Worm (Caenorhabditis elegans) whole organism, L4 larva: ENCODE measurements around the gene gid-8.
A peak's percentile ranks its signal among the peaks of the same experiment; 100 is the strongest.

Experiments
- D1046.2 ChIP-seq: fragments of 200-800 bp; sonication (Bioruptor generic); IDR thresholded peaks from 2 replicates; pipeline ENCODE4 v1.3.6; 2022; ENCODE audit warnings: missing genetic modification characterization, missing compliant biosample characterization
- F49E8.2 ChIP-seq: sonication (generic microtip); optimal IDR thresholded peaks from 2 replicates; lab custom pipeline; 2016; ENCODE audit warnings: missing compliant biosample characterization, mild to moderate bottlenecking, missing genetic modification characterization, borderline replicate concordance
- R02D3.7 ChIP-seq: fragments of 150-350 bp; sonication (generic microtip); optimal IDR thresholded peaks from 3 replicates; lab custom pipeline; 2014; ENCODE audit warnings: missing biosample characterization, missing genetic modification characterization
- T20F7.1 ChIP-seq: fragments of 200-800 bp; sonication (Bioruptor generic); optimal IDR thresholded peaks from 2 replicates; lab custom pipeline; 2018; ENCODE audit warnings: mild to moderate bottlenecking, missing genetic modification characterization, missing compliant biosample characterization
- Y75B8A.6 ChIP-seq: fragments of 200-800 bp; sonication (Bioruptor generic); IDR thresholded peaks from 2 replicates; pipeline ENCODE4 v1.3.6; 2022; ENCODE audit warnings: missing genetic modification reagents, missing genetic modification characterization, missing compliant biosample characterization
- ZK546.5 ChIP-seq, 2 experiments: sonication (generic microtip); optimal IDR thresholded peaks; 2 replicates each; lab custom pipeline; 2017; ENCODE audit warnings: missing biosample characterization in 2 of 2, missing genetic modification characterization in 2 of 2
- aha-1 ChIP-seq: fragments of 150-350 bp; peaks from one replicate; lab custom pipeline; 2014; ENCODE audit warnings: missing biosample characterization, missing genetic modification characterization
- ama-1 ChIP-seq: fragments of 150-350 bp; optimal IDR thresholded peaks from 2 replicates; lab custom pipeline; 2014; ENCODE audit warnings: inconsistent platforms, mixed read lengths
- arid-1 ChIP-seq: fragments of 200-800 bp; sonication (Bioruptor generic); conservative IDR thresholded peaks from 2 replicates; pipeline ENCODE4 v1.3.6; 2022; ENCODE audit warnings: missing genetic modification reagents, missing genetic modification characterization, missing compliant biosample characterization
- attf-4 ChIP-seq: sonication (generic microtip); optimal IDR thresholded peaks from 3 replicates; lab custom pipeline; 2017; ENCODE audit warnings: missing biosample characterization, missing genetic modification characterization
- ceh-28 ChIP-seq: fragments of 150-350 bp; optimal IDR thresholded peaks from 2 replicates; lab custom pipeline; 2014; ENCODE audit warnings: missing biosample characterization, missing genetic modification reagents, missing genetic modification characterization
- ces-1 ChIP-seq: fragments of 150-350 bp; sonication (generic microtip); optimal IDR thresholded peaks from 4 replicates; lab custom pipeline; 2014; ENCODE audit warnings: missing biosample characterization, missing genetic modification reagents, missing genetic modification characterization
- ctbp-1 ChIP-seq: fragments of 200-800 bp; sonication (Bioruptor generic); IDR thresholded peaks from 2 replicates; pipeline ENCODE4 v1.3.6; 2022; ENCODE audit warnings: missing genetic modification reagents, missing genetic modification characterization, missing compliant biosample characterization
- daf-19 ChIP-seq: fragments of 200-800 bp; sonication (Bioruptor generic); conservative IDR thresholded peaks from 2 replicates; pipeline ENCODE4 v1.3.6; 2022; ENCODE audit warnings: missing genetic modification characterization, missing compliant biosample characterization
- daf-8 ChIP-seq: fragments of 200-800 bp; sonication (Bioruptor generic); IDR thresholded peaks from 2 replicates; pipeline ENCODE4 v1.3.6; 2022; ENCODE audit warnings: missing genetic modification characterization, missing compliant biosample characterization
- dmd-6 ChIP-seq: fragments of 200-800 bp; sonication (Bioruptor generic); IDR thresholded peaks from 2 replicates; pipeline ENCODE4 v1.3.6; 2022; ENCODE audit warnings: missing genetic modification reagents, missing genetic modification characterization, missing compliant biosample characterization
- dpl-1 ChIP-seq: fragments of 150-350 bp; optimal IDR thresholded peaks from 2 replicates; lab custom pipeline; 2014; ENCODE audit warnings: missing biosample characterization, missing genetic modification reagents, missing genetic modification characterization
- duxl-1 ChIP-seq: sonication (generic microtip); optimal IDR thresholded peaks from 2 replicates; lab custom pipeline; 2016; ENCODE audit warnings: mild to moderate bottlenecking, missing genetic modification characterization, moderate library complexity, missing compliant biosample characterization; ENCODE audit not compliant: poor library complexity
- dve-1 ChIP-seq: sonication (generic microtip); optimal IDR thresholded peaks from 2 replicates; lab custom pipeline; 2017; ENCODE audit warnings: antibody characterized with exemption, mild to moderate bottlenecking, missing genetic modification characterization, missing compliant biosample characterization; ENCODE audit not compliant: insufficient read depth
- fkh-10 ChIP-seq: fragments of 150-350 bp; optimal IDR thresholded peaks from 2 replicates; lab custom pipeline; 2014; ENCODE audit warnings: missing biosample characterization, missing genetic modification reagents, missing genetic modification characterization
- hlh-11 ChIP-seq: fragments of 200-800 bp; sonication (Bioruptor generic); optimal IDR thresholded peaks from 2 replicates; lab custom pipeline; 2018; ENCODE audit warnings: mild to moderate bottlenecking, missing genetic modification characterization, missing compliant biosample characterization
- jun-1 ChIP-seq: fragments of 150-350 bp; optimal IDR thresholded peaks from 2 replicates; lab custom pipeline; 2014; ENCODE audit warnings: missing biosample characterization, missing genetic modification reagents, missing genetic modification characterization
- lin-13 ChIP-seq: fragments of 150-350 bp; optimal IDR thresholded peaks from 2 replicates; lab custom pipeline; 2014; ENCODE audit warnings: missing biosample characterization, missing genetic modification reagents, missing genetic modification characterization
- lin-38 ChIP-seq: fragments of 200-800 bp; sonication (Bioruptor generic); IDR thresholded peaks from 2 replicates; pipeline ENCODE4 v1.3.6; 2022; ENCODE audit warnings: missing genetic modification reagents, missing genetic modification characterization, missing compliant biosample characterization
- lsy-2 ChIP-seq, 2 experiments: fragments of 150-350 bp in 1 of 2; sonication (generic microtip) in 1 of 2; optimal IDR thresholded peaks; 2 replicates each; lab custom pipeline; 2014 to 2017; ENCODE audit warnings: missing biosample characterization in 2 of 2, missing genetic modification characterization in 2 of 2
- madf-9 ChIP-seq: fragments of 200-800 bp; sonication (Bioruptor generic); conservative IDR thresholded peaks from 2 replicates; pipeline ENCODE4 v1.3.6; 2022; ENCODE audit warnings: missing genetic modification reagents, missing genetic modification characterization, missing compliant biosample characterization
- mdl-1 ChIP-seq, 2 experiments: fragments of 150-350 bp in 1 of 2; sonication (generic microtip) in 1 of 2; optimal IDR thresholded peaks; 2 replicates each; lab custom pipeline; 2014 to 2017; ENCODE audit warnings: missing biosample characterization in 2 of 2, missing genetic modification characterization in 2 of 2
- mes-2 ChIP-seq: sonication (generic microtip); optimal IDR thresholded peaks from 2 replicates; lab custom pipeline; 2016; ENCODE audit warnings: missing genotype, mild to moderate bottlenecking, missing genetic modification characterization, missing compliant biosample characterization; ENCODE audit not compliant: poor library complexity, severe bottlenecking
- mxl-2 ChIP-seq: fragments of 200-800 bp; sonication (Bioruptor generic); conservative IDR thresholded peaks from 2 replicates; pipeline ENCODE4 v1.3.6; 2022; ENCODE audit warnings: missing genetic modification reagents, missing genetic modification characterization, missing compliant biosample characterization
- nhr-10 ChIP-seq: fragments of 150-350 bp; optimal IDR thresholded peaks from 2 replicates; lab custom pipeline; 2014; ENCODE audit warnings: missing biosample characterization, missing genetic modification characterization
- nhr-102 ChIP-seq: sonication (generic microtip); optimal IDR thresholded peaks from 2 replicates; lab custom pipeline; 2016; ENCODE audit warnings: mild to moderate bottlenecking, missing genetic modification characterization, moderate library complexity, missing compliant biosample characterization
- nhr-11 ChIP-seq: fragments of 150-350 bp; optimal IDR thresholded peaks from 2 replicates; lab custom pipeline; 2014; ENCODE audit warnings: missing biosample characterization, missing genetic modification characterization
- nhr-77 ChIP-seq: fragments of 150-350 bp; optimal IDR thresholded peaks from 2 replicates; lab custom pipeline; 2014; ENCODE audit warnings: missing biosample characterization, missing genetic modification characterization
- rbr-2 ChIP-seq: sonication (generic microtip); optimal IDR thresholded peaks from 2 replicates; lab custom pipeline; 2016; ENCODE audit warnings: missing genotype, missing genetic modification characterization, missing compliant biosample characterization
- set-16 ChIP-seq: fragments of 200-800 bp; sonication (Bioruptor generic); IDR thresholded peaks from 2 replicates; pipeline ENCODE4 v1.3.6; 2022; ENCODE audit warnings: missing genetic modification reagents, missing genetic modification characterization, missing compliant biosample characterization
- tag-97 ChIP-seq: fragments of 200-800 bp; sonication (Bioruptor generic); IDR thresholded peaks from 2 replicates; pipeline ENCODE4 v1.3.6; 2022; ENCODE audit warnings: missing genetic modification characterization, missing compliant biosample characterization
- unc-39 ChIP-seq: sonication (generic microtip); optimal IDR thresholded peaks from 2 replicates; lab custom pipeline; 2017; ENCODE audit warnings: missing biosample characterization, missing genetic modification characterization
- vab-7 ChIP-seq: fragments of 200-800 bp; sonication (Bioruptor generic); IDR thresholded peaks from 2 replicates; pipeline ENCODE4 v1.3.6; 2022; ENCODE audit warnings: missing genetic modification reagents, missing genetic modification characterization, missing compliant biosample characterization
- zfp-3 ChIP-seq: fragments of 200-800 bp; sonication (Bioruptor generic); conservative IDR thresholded peaks from 2 replicates; pipeline ENCODE4 v1.3.6; 2022; ENCODE audit warnings: missing genetic modification reagents, missing genetic modification characterization, missing compliant biosample characterization

Gene gid-8

ce11 chrV:1471078-1471969 is 3.8 kb downstream of the gid-8 start (continued):
- peak; percentile 7 for TF ChIP-seq hlh-11 (tag; lab: Kevin White, UChicago)
- TF ChIP-seq nhr-77 (tag; lab: Kevin White, UChicago): peak; percentile 70
- no peak for TF ChIP-seq R02D3.7 (tag; lab: Kevin White, UChicago)
- no peak for TF ChIP-seq ces-1 (GFP tag; lab: Kevin White, UChicago)
- TF ChIP-seq fkh-10 (GFP tag; lab: Kevin White, UChicago): peak; percentile 62
- peak; percentile 17 for TF ChIP-seq nhr-11 (tag; lab: Kevin White, UChicago)
- TF ChIP-seq aha-1 (tag; lab: Kevin White, UChicago): peak; percentile 97
- TF ChIP-seq mes-2 (tag; lab: Kevin White, UChicago): peak; percentile 77
- peak; percentile 57 for TF ChIP-seq lin-13
- TF ChIP-seq dve-1 (tag; lab: Kevin White, UChicago): peak; percentile 85
- peak in 1 of 2 experiments; percentile 84 for TF ChIP-seq lsy-2 (tag; optimal IDR thresholded peaks at IDR 0.05; lab: Kevin White, UChicago)
- TF ChIP-seq mdl-1 (tag; optimal IDR thresholded peaks at IDR 0.05; lab: Kevin White, UChicago): peak in 1 of 2 experiments; percentile 31
- no peak for TF ChIP-seq jun-1
- TF ChIP-seq dmd-6 (GFP tag; lab: Robert Waterston, UW): peak; percentile 52
- peak; percentile 52; the same call in 1 of the 2 replicates for TF ChIP-seq vab-7 (GFP tag; lab: Robert Waterston, UW)
- no peak for TF ChIP-seq Y75B8A.6 (GFP tag; lab: Robert Waterston, UW)
- no peak for TF ChIP-seq nhr-10 (tag; lab: Kevin White, UChicago)
- TF ChIP-seq ctbp-1 (GFP tag; lab: Robert Waterston, UW): 0 out of 2 replicates have a peak, but pooled peaks have one; percentile 16

- no peak for TF ChIP-seq dve-1 (tag; lab: Kevin White, UChicago)
- TF ChIP-seq nhr-10 (tag; lab: Kevin White, UChicago): no peak
- TF ChIP-seq daf-8 (GFP tag; lab: Robert Waterston, UW): no peak
- TF ChIP-seq zfp-3 (GFP tag; lab: Robert Waterston, UW): no peak
- 0 out of 2 replicates have a peak, but pooled peaks have one; percentile 13 for TF ChIP-seq ctbp-1 (GFP tag; lab: Robert Waterston, UW)
- no peak for TF ChIP-seq nhr-11 (tag; lab: Kevin White, UChicago)
- no peak for TF ChIP-seq Y75B8A.6 (GFP tag; lab: Robert Waterston, UW)
- no peak for TF ChIP-seq dpl-1 (GFP tag; lab: Kevin White, UChicago)
- no peak for TF ChIP-seq tag-97 (GFP tag; lab: Robert Waterston, UW)
- TF ChIP-seq R02D3.7 (tag; lab: Kevin White, UChicago): no peak
- TF ChIP-seq madf-9 (GFP tag; lab: Robert Waterston, UW): peak; percentile 34; the same call in 1 of the 2 replicates
- no peak for TF ChIP-seq daf-19 (GFP tag; lab: Robert Waterston, UW)
- no peak for TF ChIP-seq arid-1 (GFP tag; lab: Robert Waterston, UW)
- TF ChIP-seq set-16 (GFP tag; lab: Robert Waterston, UW): peak; percentile 46; the same call in 1 of the 2 replicates
- TF ChIP-seq unc-39: no peak
- TF ChIP-seq vab-7 (GFP tag; lab: Robert Waterston, UW): no peak
- 0 out of 2 replicates have a peak, but pooled peaks have one; percentile 28 for TF ChIP-seq D1046.2
- no peak for TF ChIP-seq rbr-2
- no peak for TF ChIP-seq lin-38
- TF ChIP-seq mxl-2 (GFP tag; lab: Robert Waterston, UW): no peak
- no peak for TF ChIP-seq ZK546.5 (tag; optimal IDR thresholded peaks at IDR 0.05; lab: Kevin White, UChicago)
- no peak for TF ChIP-seq ama-1 (lab: Kevin White, UChicago)
- TF ChIP-seq ceh-28 (tag; lab: Kevin White, UChicago): no peak
- no peak for TF ChIP-seq duxl-1 (tag; lab: Kevin White, UChicago)
- no peak for TF ChIP-seq attf-4
- peak; percentile 34 for TF ChIP-seq mes-2 (tag; lab: Kevin White, UChicago)
- no peak for TF ChIP-seq mdl-1 (tag; optimal IDR thresholded peaks at IDR 0.05; lab: Kevin White, UChicago)
- no peak for TF ChIP-seq T20F7.1
- no peak for TF ChIP-seq dmd-6 (GFP tag; lab: Robert Waterston, UW)
- no peak for TF ChIP-seq nhr-77 (tag; lab: Kevin White, UChicago)
- no peak for TF ChIP-seq F49E8.2 (tag; lab: Kevin White, UChicago)
- no peak for TF ChIP-seq nhr-102 (tag; lab: Kevin White, UChicago)
These were observed 4.4 kb downstream of the gid-8 start for ce11 chrV:1471977-1472376.
